Fruit fly (Drosophila melanogaster) whole organism, adult: ENCODE data around the gene CG32119.

Experiments
- CG11617 ChIP-seq: fragments of 200-800 bp; sonication (Bioruptor generic); optimal IDR thresholded peaks from 2 replicates; lab custom pipeline; 2017; ENCODE audit warnings: mild to moderate bottlenecking, missing biosample characterization, missing genetic modification reagents, missing genetic modification characterization
- CG12768 ChIP-seq: fragments of 200-800 bp; sonication (Bioruptor generic); optimal IDR thresholded peaks from 2 replicates; lab custom pipeline; 2017; ENCODE audit warnings: missing biosample characterization, missing genetic modification characterization, mild to moderate bottlenecking, moderate library complexity, missing genetic modification reagents
- CG14711 ChIP-seq: fragments of 200-800 bp; sonication (Bioruptor generic); optimal IDR thresholded peaks from 2 replicates; lab custom pipeline; 2018; ENCODE audit warnings: missing biosample characterization, mild to moderate bottlenecking, missing genetic modification characterization, moderate library complexity
- CG1620 ChIP-seq: fragments of 200-800 bp; sonication (Bioruptor generic); optimal IDR thresholded peaks from 2 replicates; lab custom pipeline; 2016; ENCODE audit warnings: missing biosample characterization, missing genetic modification characterization
- CG33017 ChIP-seq: fragments of 200-800 bp; sonication (Bioruptor generic); optimal IDR thresholded peaks from 2 replicates; lab custom pipeline; 2018; ENCODE audit warnings: missing biosample characterization, mild to moderate bottlenecking, missing genetic modification characterization, moderate library complexity
- CG5204 ChIP-seq: fragments of 200-800 bp; sonication (Bioruptor generic); optimal IDR thresholded peaks from 2 replicates; lab custom pipeline; 2016; ENCODE audit warnings: missing biosample characterization, missing genetic modification characterization
- CG7045 ChIP-seq: fragments of 200-800 bp; sonication (Bioruptor generic); optimal IDR thresholded peaks from 2 replicates; lab custom pipeline; 2017; ENCODE audit warnings: missing biosample characterization, mild to moderate bottlenecking, missing genetic modification characterization
- CG7101 ChIP-seq: fragments of 200-800 bp; sonication (Bioruptor generic); optimal IDR thresholded peaks from 2 replicates; lab custom pipeline; 2018; ENCODE audit warnings: missing biosample characterization, mild to moderate bottlenecking, missing genetic modification characterization, moderate library complexity
- Crg-1 ChIP-seq: fragments of 200-800 bp; sonication (Bioruptor generic); optimal IDR thresholded peaks from 2 replicates; lab custom pipeline; 2016; ENCODE audit warnings: missing biosample characterization, missing genetic modification characterization
- Hr96 ChIP-seq: fragments of 200-800 bp; sonication (Bioruptor generic); optimal IDR thresholded peaks from 2 replicates; lab custom pipeline; 2016; ENCODE audit warnings: missing biosample characterization, missing genetic modification characterization
- Mnt ChIP-seq: fragments of 200-800 bp; sonication (Bioruptor generic); optimal IDR thresholded peaks from 2 replicates; lab custom pipeline; 2016; ENCODE audit warnings: missing biosample characterization, mild to moderate bottlenecking, missing genetic modification characterization
- bab1 ChIP-seq: fragments of 200-800 bp; sonication (Bioruptor generic); optimal IDR thresholded peaks from 3 replicates; lab custom pipeline; 2019; ENCODE audit warnings: missing biosample characterization, mild to moderate bottlenecking, missing genetic modification characterization, moderate library complexity
- cic ChIP-seq: fragments of 200-800 bp; sonication (Bioruptor generic); optimal IDR thresholded peaks from 2 replicates; lab custom pipeline; 2017; ENCODE audit warnings: missing biosample characterization, mild to moderate bottlenecking, missing genetic modification characterization, moderate library complexity
- cnc ChIP-seq, 2 experiments: fragments of >200 bp; optimal IDR thresholded peaks; 2 replicates each; lab custom pipeline; 2017
- kay ChIP-seq: fragments of 200-800 bp; sonication (Bioruptor generic); peaks from one replicate; lab custom pipeline; 2016; ENCODE audit warnings: missing biosample characterization, missing genetic modification characterization, borderline replicate concordance
- ovo ChIP-seq: fragments of 200-800 bp; sonication (Bioruptor generic); optimal IDR thresholded peaks from 2 replicates; lab custom pipeline; 2016; ENCODE audit warnings: missing biosample characterization, missing genetic modification characterization
- pad ChIP-seq: fragments of 200-800 bp; sonication (Bioruptor generic); optimal IDR thresholded peaks from 3 replicates; lab custom pipeline; 2017; ENCODE audit warnings: missing biosample characterization, missing genetic modification characterization, mild to moderate bottlenecking, moderate library complexity, missing genetic modification reagents
- tj ChIP-seq: fragments of 200-800 bp; sonication (Bioruptor generic); optimal IDR thresholded peaks from 3 replicates; lab custom pipeline; 2017; ENCODE audit warnings: missing biosample characterization, mild to moderate bottlenecking, missing genetic modification characterization, moderate library complexity
- toe ChIP-seq: fragments of 200-800 bp; sonication (Bioruptor generic); optimal IDR thresholded peaks from 2 replicates; lab custom pipeline; 2016; ENCODE audit warnings: missing biosample characterization, missing genetic modification characterization

Gene CG32119

dm6 chr3L:13255393-13256078 lies 7.0 kb upstream of the CG32119 start:
- no peak for TF ChIP-seq CG33017
- TF ChIP-seq ovo (GFP tag; lab: Kevin White, UChicago) = no peak
- TF ChIP-seq tj (GFP tag; lab: Kevin White, UChicago) = peak; percentile 56

dm6 chr3L:13254274-13254673 lies 5.8 kb upstream of the CG32119 start:
- TF ChIP-seq CG7045 (GFP tag; lab: Kevin White, UChicago) = no peak
- TF ChIP-seq Mnt (GFP tag; lab: Kevin White, UChicago) = no peak
- no peak for TF ChIP-seq CG33017
- TF ChIP-seq Hr96 = no peak
- TF ChIP-seq CG11617 (GFP tag; lab: Kevin White, UChicago) = no peak
- no peak for TF ChIP-seq tj (GFP tag; lab: Kevin White, UChicago)
- no peak for TF ChIP-seq bab1 (GFP tag; lab: Kevin White, UChicago)
- no peak for TF ChIP-seq toe (GFP tag; lab: Kevin White, UChicago)
- TF ChIP-seq kay (GFP tag; lab: Kevin White, UChicago) = no peak
- no peak for TF ChIP-seq cic (GFP tag; lab: Kevin White, UChicago)
- no peak for TF ChIP-seq CG7101 (tag; lab: Kevin White, UChicago)
- no peak for TF ChIP-seq CG5204 (GFP tag; lab: Kevin White, UChicago)
- TF ChIP-seq cnc (optimal IDR thresholded peaks at IDR 0.05; lab: Kevin White, UChicago) = no peak
- TF ChIP-seq pad = no peak
- no peak for TF ChIP-seq Crg-1 (GFP tag; lab: Kevin White, UChicago)

DNA sequence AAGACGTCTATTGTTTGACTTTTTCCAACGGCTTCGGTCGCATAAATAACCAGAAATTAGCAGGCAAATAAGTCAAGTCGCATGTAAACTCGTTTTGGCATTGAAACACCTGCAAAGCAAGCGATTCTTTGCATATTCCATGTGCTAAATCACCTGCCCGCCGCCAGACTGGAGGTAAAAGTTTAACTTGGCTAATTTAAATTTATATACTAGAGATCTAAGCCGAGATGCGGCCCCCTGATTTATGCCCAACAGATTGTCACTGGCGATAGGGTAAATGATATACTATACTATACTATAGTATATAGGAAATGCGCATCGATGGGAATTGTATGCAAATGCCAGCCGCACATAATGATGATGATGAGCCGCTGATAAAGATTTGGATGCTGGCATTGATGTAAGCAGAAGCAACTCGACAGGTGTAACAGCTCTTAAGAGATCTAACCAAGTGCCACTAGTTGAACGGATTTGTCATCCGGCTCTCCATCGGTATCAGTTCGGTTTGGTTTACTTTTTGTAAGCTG lies 4.5 kb upstream of the CG32119 start:
- TF ChIP-seq Hr96 (no peak), tj (GFP tag; lab: Kevin White, UChicago) (no peak), CG1620 (no peak), CG5204 (GFP tag; lab: Kevin White, UChicago) (no peak), cic (GFP tag; lab: Kevin White, UChicago) (no peak), cnc (optimal IDR thresholded peaks at IDR 0.05; lab: Kevin White, UChicago) (no peak), ovo (GFP tag; lab: Kevin White, UChicago) (no peak), CG7101 (tag; lab: Kevin White, UChicago) (no peak), kay (GFP tag; lab: Kevin White, UChicago) (no peak), bab1 (GFP tag; lab: Kevin White, UChicago) (no peak), pad (no peak), Mnt (GFP tag; lab: Kevin White, UChicago) (no peak), CG12768 (GFP tag; lab: Kevin White, UChicago) (no peak)

DNA sequence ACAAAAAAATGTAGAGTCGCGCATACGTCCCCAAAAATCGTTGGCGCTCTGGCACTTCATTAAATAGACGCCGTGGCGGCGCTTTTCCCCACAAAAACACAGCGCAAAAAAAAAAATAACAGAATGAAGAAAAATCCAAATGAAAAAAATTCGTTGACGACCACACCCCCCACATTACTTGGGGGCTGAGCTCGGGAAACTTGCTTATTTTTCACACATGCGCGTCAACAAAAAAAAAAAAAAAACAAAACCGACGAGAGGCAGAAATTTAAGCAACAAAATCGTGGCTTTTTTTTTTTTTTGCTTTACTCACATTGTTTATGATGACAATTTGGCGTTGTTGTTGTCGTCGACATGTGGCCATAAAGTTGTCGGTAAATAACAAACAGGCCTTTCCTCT lies 3.3 kb upstream of the CG32119 start:
- TF ChIP-seq pad = no peak
- TF ChIP-seq tj (GFP tag; lab: Kevin White, UChicago) = peak; percentile 82

- TF ChIP-seq cic (GFP tag; lab: Kevin White, UChicago) (no peak), CG11617 (GFP tag; lab: Kevin White, UChicago) (no peak), CG7101 (tag; lab: Kevin White, UChicago) (no peak), CG7045 (GFP tag; lab: Kevin White, UChicago) (no peak), ovo (GFP tag; lab: Kevin White, UChicago) (no peak), CG12768 (GFP tag; lab: Kevin White, UChicago) (no peak), Crg-1 (GFP tag; lab: Kevin White, UChicago) (no peak), kay (GFP tag; lab: Kevin White, UChicago) (no peak), CG1620 (no peak), CG14711 (tag; lab: Kevin White, UChicago) (no peak), cnc (optimal IDR thresholded peaks at IDR 0.05; lab: Kevin White, UChicago) (no peak), pad (no peak)
Observed at dm6 chr3L:13250071-13250470, 1.6 kb upstream of the CG32119 start.

DNA sequence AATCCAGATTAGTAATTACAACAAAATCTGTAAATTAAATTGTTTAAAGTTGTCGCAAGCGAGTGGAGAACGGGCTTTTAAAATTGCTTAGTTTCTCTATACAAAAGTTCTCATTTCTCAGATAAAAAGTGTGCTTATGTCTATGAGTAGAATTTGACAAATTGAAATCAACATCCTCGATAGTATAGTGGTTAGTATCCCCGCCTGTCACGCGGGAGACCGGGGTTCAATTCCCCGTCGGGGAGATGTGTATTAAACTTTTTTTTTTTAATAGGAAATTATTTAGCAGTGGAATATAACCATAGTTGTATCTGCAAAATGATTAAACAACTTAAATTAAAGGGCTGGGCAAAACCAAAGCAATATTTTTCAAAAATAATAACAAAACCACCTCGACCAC lies 872 bp upstream of the CG32119 start:
- TF ChIP-seq bab1 (GFP tag; lab: Kevin White, UChicago) (no peak), tj (GFP tag; lab: Kevin White, UChicago) (no peak), CG7101 (tag; lab: Kevin White, UChicago) (no peak), CG1620 (no peak), Hr96 (no peak), kay (GFP tag; lab: Kevin White, UChicago) (no peak)

DNA sequence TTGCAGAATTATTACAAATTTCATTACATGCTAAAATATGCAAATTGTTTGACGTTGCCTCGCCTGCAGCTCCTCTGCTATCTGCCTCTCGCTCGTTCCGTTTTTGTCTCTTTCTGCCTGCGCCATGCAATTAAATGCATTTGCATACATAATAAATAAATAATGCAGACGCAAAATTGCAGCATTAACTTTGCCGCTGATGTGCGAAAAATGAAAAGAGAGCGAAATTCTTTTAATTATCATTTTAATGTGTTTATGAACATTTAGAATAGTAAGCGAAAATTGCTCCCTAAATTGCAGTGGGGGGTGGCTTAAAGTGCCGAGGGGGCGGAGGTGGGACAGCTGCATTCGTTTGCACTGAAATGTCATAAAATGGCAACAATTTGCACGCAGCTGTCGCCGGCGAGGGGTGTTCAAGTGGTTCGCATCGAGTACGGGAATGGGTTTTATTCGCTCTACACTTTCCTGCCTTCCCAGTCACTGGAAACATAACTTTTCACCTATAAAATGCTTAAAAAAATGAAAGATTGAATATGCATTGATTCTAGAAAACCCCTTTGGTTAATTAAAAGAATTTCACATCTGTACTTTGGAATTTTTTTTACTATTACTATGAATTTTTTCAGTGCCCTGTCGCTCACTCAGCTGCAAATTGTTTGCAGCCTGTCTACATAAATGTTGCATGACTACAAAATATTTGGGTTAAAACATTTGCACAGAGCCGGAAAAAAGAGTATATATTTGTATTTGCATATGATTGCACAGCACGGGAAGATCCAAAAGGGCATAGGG lies 2.0 kb downstream of the CG32119 start:
- TF ChIP-seq CG12768 (GFP tag; lab: Kevin White, UChicago) (no peak), pad (no peak), ovo (GFP tag; lab: Kevin White, UChicago) (no peak), tj (GFP tag; lab: Kevin White, UChicago) (peak; percentile 94)
